Worm (Caenorhabditis elegans): ENCODE measurements around the gene nmy-1.

DNA sequence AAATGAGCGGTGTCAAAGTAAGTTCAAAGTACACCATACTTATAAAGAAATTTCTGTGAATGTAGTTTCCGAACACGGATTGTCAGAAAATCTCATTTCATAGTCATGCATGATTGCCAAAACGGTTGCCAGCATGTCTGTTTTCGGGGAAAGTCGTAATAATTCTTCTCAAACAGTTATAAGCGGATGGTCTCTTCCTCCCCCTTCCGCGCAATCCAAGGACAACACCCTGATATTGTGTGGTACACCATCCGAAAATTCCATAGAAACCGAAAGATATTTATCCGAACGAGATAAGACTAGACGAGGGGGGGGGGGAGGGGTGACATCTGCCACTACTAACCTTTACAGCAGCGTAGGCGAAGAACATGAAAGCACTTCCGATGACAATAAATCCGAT, 34.7 kb upstream of the nmy-1 start:
- TF ChIP-seq him-1 (tag; optimal IDR thresholded peaks at IDR 0.05) = no peak
- TF ChIP-seq W03F9.2 (tag; optimal IDR thresholded peaks at IDR 0.05) = no peak
- TF ChIP-seq dao-5 (tag; optimal IDR thresholded peaks at IDR 0.05) = no peak
